Worm (Caenorhabditis elegans) whole organism, L3 larva: ENCODE data around the gene clec-239.

Source experiments
- egl-5 ChIP-seq: fragments of 150-350 bp; optimal IDR thresholded peaks from 2 replicates; lab custom pipeline; 2017; ENCODE audit warnings: missing biosample characterization, missing genetic modification reagents, missing genetic modification characterization, inconsistent platforms
- elt-3 ChIP-seq, 3 experiments: fragments of 150-350 bp in 1 of 3; sonication (generic microtip) in 2 of 3; optimal IDR thresholded peaks; 2 replicates in 2 of 3; 4 replicates in 1 of 3; lab custom pipeline; 2014 to 2017; ENCODE audit warnings: missing biosample characterization in 3 of 3, missing genetic modification characterization in 3 of 3
- skn-1 ChIP-seq: fragments of 150-350 bp; optimal IDR thresholded peaks from 2 replicates; lab custom pipeline; 2014; ENCODE audit warnings: missing biosample characterization, missing genetic modification characterization

- TF ChIP-seq egl-5: no peak
- no peak for TF ChIP-seq elt-3 (tag; optimal IDR thresholded peaks at IDR 0.05; lab: Kevin White, UChicago)
- TF ChIP-seq skn-1 (tag; lab: Kevin White, UChicago): no peak
Observed at ce11 chrV:17005189-17005588, 48.9 kb downstream of the clec-239 start, which contains the start of gene srh-131.
